Worm (Caenorhabditis elegans) whole organism, young adult: ENCODE measurements around the gene str-19.

Experiments used
- B0035.1 ChIP-seq: sonication (generic microtip); optimal IDR thresholded peaks from 2 replicates; lab custom pipeline; 2016; ENCODE audit warnings: missing genetic modification characterization, mild to moderate bottlenecking, missing compliant biosample characterization, missing genotype, missing genetic modification reagents
- F10E7.11 ChIP-seq: sonication (generic microtip); optimal IDR thresholded peaks from 2 replicates; lab custom pipeline; 2017; ENCODE audit warnings: mild to moderate bottlenecking, missing genetic modification characterization, moderate library complexity, missing compliant biosample characterization
- F22D6.2 ChIP-seq: sonication (generic microtip); optimal IDR thresholded peaks from 2 replicates; lab custom pipeline; 2016; ENCODE audit warnings: mild to moderate bottlenecking, missing genetic modification characterization, missing compliant biosample characterization
- F23B12.7 ChIP-seq: sonication (generic microtip); optimal IDR thresholded peaks from 2 replicates; lab custom pipeline; 2017; ENCODE audit warnings: missing genetic modification characterization, mild to moderate bottlenecking, missing compliant biosample characterization, antibody characterized with exemption, moderate library complexity; ENCODE audit not compliant: insufficient read depth
- F52B5.7 ChIP-seq: sonication (generic microtip); optimal IDR thresholded peaks from 2 replicates; lab custom pipeline; 2016; ENCODE audit warnings: mild to moderate bottlenecking, missing genetic modification characterization, missing compliant biosample characterization
- F57A8.1 ChIP-seq: fragments of 200-800 bp; sonication (Bioruptor generic); optimal IDR thresholded peaks from 2 replicates; lab custom pipeline; 2018; ENCODE audit warnings: mild to moderate bottlenecking, missing genetic modification characterization, moderate library complexity, missing compliant biosample characterization
- K11D2.4 ChIP-seq: fragments of 200-800 bp; sonication (Bioruptor generic); IDR thresholded peaks from 2 replicates; pipeline ENCODE4 v1.3.6; 2022; ENCODE audit warnings: missing genetic modification reagents, missing genetic modification characterization, missing compliant biosample characterization
- T26A5.8 ChIP-seq: sonication (generic microtip); optimal IDR thresholded peaks from 2 replicates; lab custom pipeline; 2016; ENCODE audit warnings: missing genetic modification characterization, missing compliant biosample characterization
- Y56A3A.18 ChIP-seq: fragments of 200-800 bp; sonication (Bioruptor generic); IDR thresholded peaks from 2 replicates; pipeline ENCODE4 v1.3.6; 2022; ENCODE audit warnings: missing genetic modification reagents, missing genetic modification characterization, missing compliant biosample characterization
- Y79H2A.3 ChIP-seq: fragments of 200-800 bp; sonication (Bioruptor generic); conservative IDR thresholded peaks from 2 replicates; pipeline ENCODE4 v1.3.6; 2022; ENCODE audit warnings: missing genetic modification reagents, missing genetic modification characterization, missing compliant biosample characterization
- aptf-3 ChIP-seq: fragments of 200-800 bp; sonication (Bioruptor generic); IDR thresholded peaks from 2 replicates; pipeline ENCODE4 v1.3.6; 2022; ENCODE audit warnings: missing genetic modification characterization, missing compliant biosample characterization
- athp-1 ChIP-seq: sonication (generic microtip); optimal IDR thresholded peaks from 2 replicates; lab custom pipeline; 2017; ENCODE audit warnings: mild to moderate bottlenecking, missing genetic modification characterization, missing compliant biosample characterization
- attf-6 ChIP-seq: fragments of 200-800 bp; sonication (Bioruptor generic); IDR thresholded peaks from 2 replicates; pipeline ENCODE4 v1.3.6; 2022; ENCODE audit warnings: missing genetic modification reagents, missing genetic modification characterization, missing compliant biosample characterization
- ccch-3 ChIP-seq: fragments of 200-800 bp; sonication (Bioruptor generic); optimal IDR thresholded peaks from 2 replicates; lab custom pipeline; 2018; ENCODE audit warnings: mild to moderate bottlenecking, missing genetic modification characterization, missing compliant biosample characterization
- cebp-1 ChIP-seq, 2 experiments: fragments of 200-800 bp in 1 of 2; sonication (Bioruptor generic) in 1 of 2; sonication (generic microtip) in 1 of 2; IDR thresholded peaks in 1 of 2; optimal IDR thresholded peaks in 1 of 2; 2 replicates each; pipeline versions ENCODE4 v1.3.6 to Lab custom; 2017 to 2022; ENCODE audit warnings: missing compliant biosample characterization in 2 of 2, missing genetic modification characterization in 2 of 2, mild to moderate bottlenecking in 1 of 2, missing genetic modification reagents in 1 of 2, moderate library complexity in 1 of 2
- ceh-91 ChIP-seq: fragments of 200-800 bp; sonication (Bioruptor generic); IDR thresholded peaks from 2 replicates; pipeline ENCODE4 v1.3.6; 2022; ENCODE audit warnings: missing genetic modification reagents, missing genetic modification characterization, missing compliant biosample characterization
- chd-7 ChIP-seq: sonication (generic microtip); optimal IDR thresholded peaks from 2 replicates; lab custom pipeline; 2016; ENCODE audit warnings: mild to moderate bottlenecking, missing genetic modification characterization, moderate library complexity, missing compliant biosample characterization
- egl-18 ChIP-seq: fragments of 200-800 bp; sonication (Bioruptor generic); IDR thresholded peaks from 2 replicates; pipeline ENCODE4 v1.3.6; 2022; ENCODE audit warnings: missing genetic modification reagents, missing genetic modification characterization, missing compliant biosample characterization
- egl-44 ChIP-seq: fragments of 200-800 bp; sonication (Bioruptor generic); IDR thresholded peaks from 2 replicates; pipeline ENCODE4 v1.3.6; 2022; ENCODE audit warnings: missing genetic modification reagents, missing genetic modification characterization, missing compliant biosample characterization
- ekl-4 ChIP-seq: fragments of 200-800 bp; sonication (Bioruptor generic); IDR thresholded peaks from 2 replicates; pipeline ENCODE4 v1.3.6; 2022; ENCODE audit warnings: missing genetic modification reagents, missing genetic modification characterization, missing compliant biosample characterization
- hlh-12 ChIP-seq: sonication (generic microtip); optimal IDR thresholded peaks from 2 replicates; lab custom pipeline; 2016; ENCODE audit warnings: missing genetic modification characterization, missing compliant biosample characterization
- hmg-1.2 ChIP-seq: fragments of 200-800 bp; sonication (Bioruptor generic); IDR thresholded peaks from 2 replicates; pipeline ENCODE4 v1.3.6; 2022; ENCODE audit warnings: missing genetic modification reagents, missing genetic modification characterization, missing compliant biosample characterization
- hmg-20 ChIP-seq: fragments of 200-800 bp; sonication (Bioruptor generic); IDR thresholded peaks from 2 replicates; pipeline ENCODE4 v1.3.6; 2022; ENCODE audit warnings: missing genetic modification reagents, missing genetic modification characterization, missing compliant biosample characterization
- let-607 ChIP-seq, 2 experiments: fragments of 200-800 bp in 1 of 2; sonication (Bioruptor generic) in 1 of 2; sonication (generic microtip) in 1 of 2; optimal IDR thresholded peaks; 2 replicates each; lab custom pipeline; 2016 to 2018; ENCODE audit warnings: mild to moderate bottlenecking in 2 of 2, missing compliant biosample characterization in 2 of 2, missing genetic modification characterization in 2 of 2, moderate library complexity in 2 of 2, missing genotype in 1 of 2
- lin-26 ChIP-seq: fragments of 200-800 bp; sonication (Bioruptor generic); IDR thresholded peaks from 2 replicates; pipeline ENCODE4 v1.3.6; 2022; ENCODE audit warnings: missing genetic modification reagents, missing genetic modification characterization, missing compliant biosample characterization
- nfya-1 ChIP-seq: sonication (generic microtip); optimal IDR thresholded peaks from 2 replicates; lab custom pipeline; 2017; ENCODE audit warnings: antibody characterized with exemption, missing compliant biosample characterization, missing genetic modification characterization, borderline replicate concordance; ENCODE audit not compliant: insufficient read depth
- nfyb-1 ChIP-seq: fragments of 200-800 bp; sonication (Bioruptor generic); IDR thresholded peaks from 2 replicates; pipeline ENCODE4 v1.3.6; 2022; ENCODE audit warnings: missing genetic modification reagents, missing genetic modification characterization, missing compliant biosample characterization
- nhr-80 ChIP-seq: sonication (generic microtip); optimal IDR thresholded peaks from 2 replicates; lab custom pipeline; 2016; ENCODE audit warnings: missing genetic modification characterization, missing compliant biosample characterization
- rec-8 ChIP-seq, 2 experiments: sonication (generic microtip); optimal IDR thresholded peaks; 2 replicates each; lab custom pipeline; 2016; ENCODE audit warnings: mild to moderate bottlenecking in 2 of 2, missing genetic modification characterization in 2 of 2, missing genetic modification reagents in 2 of 2, missing genotype in 2 of 2, missing biosample characterization in 1 of 2, missing compliant biosample characterization in 1 of 2, moderate library complexity in 1 of 2
- snpc-1.1 ChIP-seq: sonication (generic microtip); optimal IDR thresholded peaks from 2 replicates; lab custom pipeline; 2017; ENCODE audit warnings: missing genetic modification characterization, mild to moderate bottlenecking, missing compliant biosample characterization, antibody characterized with exemption, moderate library complexity, missing genotype, missing genetic modification reagents; ENCODE audit not compliant: insufficient read depth
- snpc-3.4 ChIP-seq: sonication (generic microtip); optimal IDR thresholded peaks from 2 replicates; lab custom pipeline; 2017; ENCODE audit warnings: missing genetic modification characterization, mild to moderate bottlenecking, missing compliant biosample characterization, antibody characterized with exemption, moderate library complexity, missing genotype, missing genetic modification reagents
- tbx-9 ChIP-seq: sonication (generic microtip); optimal IDR thresholded peaks from 2 replicates; lab custom pipeline; 2016; ENCODE audit warnings: borderline replicate concordance, missing genetic modification characterization, inconsistent platforms, missing compliant biosample characterization
- zfh-2 ChIP-seq: fragments of 200-800 bp; sonication (Bioruptor generic); conservative IDR thresholded peaks from 2 replicates; pipeline ENCODE4 v1.3.6; 2022; ENCODE audit warnings: missing genetic modification reagents, missing genetic modification characterization, missing compliant biosample characterization
- ztf-6 ChIP-seq: fragments of 200-800 bp; sonication (Bioruptor generic); IDR thresholded peaks from 2 replicates; pipeline ENCODE4 v1.3.6; 2022; ENCODE audit warnings: missing genetic modification reagents, missing genetic modification characterization, missing compliant biosample characterization

Gene str-19

ce11 chrV:15704745-15705144 lies 39.5 kb downstream of the str-19 start, which contains the start of gene twk-34 (continued):
- TF ChIP-seq F57A8.1 (GFP tag; lab: Kevin White, UChicago), result no peak
- TF ChIP-seq F52B5.7 (tag; lab: Kevin White, UChicago), result no peak

ce11 chrV:15702263-15702662 lies 42.0 kb downstream of the str-19 start, which contains the start of gene nhr-53:
Gene nhr-53 (minus strand): TSS chrV:15702363.
- TF ChIP-seq hmg-20 (GFP tag; lab: Robert Waterston, UW) (no peak), K11D2.4 (GFP tag; lab: Robert Waterston, UW) (no peak), nfya-1 (tag; lab: Kevin White, UChicago) (no peak), attf-6 (GFP tag; lab: Robert Waterston, UW) (no peak), rec-8 (tag; optimal IDR thresholded peaks at IDR 0.05; lab: Kevin White, UChicago) (no peak), Y79H2A.3 (no peak), ztf-6 (GFP tag; lab: Robert Waterston, UW) (no peak), F57A8.1 (GFP tag; lab: Kevin White, UChicago) (no peak), cebp-1 (GFP tag; IDR thresholded peaks at IDR 0.05; lab: Robert Waterston, UW) (no peak), cebp-1 (tag; optimal IDR thresholded peaks at IDR 0.05; lab: Kevin White, UChicago) (no peak), F10E7.11 (tag; lab: Kevin White, UChicago) (no peak), nfyb-1 (GFP tag; lab: Robert Waterston, UW) (no peak), nhr-80 (tag; lab: Kevin White, UChicago) (no peak), F23B12.7 (tag; lab: Kevin White, UChicago) (no peak), aptf-3 (GFP tag; lab: Robert Waterston, UW) (no peak), snpc-1.1 (tag; lab: Kevin White, UChicago) (no peak), hmg-1.2 (GFP tag; lab: Robert Waterston, UW) (no peak)

- TF ChIP-seq F22D6.2 (tag; lab: Kevin White, UChicago) (no peak), egl-44 (GFP tag; lab: Robert Waterston, UW) (no peak), ceh-91 (GFP tag; lab: Robert Waterston, UW) (no peak), ekl-4 (GFP tag; lab: Robert Waterston, UW) (no peak), athp-1 (tag; lab: Kevin White, UChicago) (no peak), T26A5.8 (tag; lab: Kevin White, UChicago) (no peak), K11D2.4 (GFP tag; lab: Robert Waterston, UW) (no peak), hlh-12 (tag; lab: Kevin White, UChicago) (no peak), F52B5.7 (tag; lab: Kevin White, UChicago) (no peak), egl-18 (GFP tag; lab: Robert Waterston, UW) (no peak), ccch-3 (GFP tag; lab: Kevin White, UChicago) (no peak), snpc-3.4 (no peak), chd-7 (tag; lab: Kevin White, UChicago) (no peak), F10E7.11 (tag; lab: Kevin White, UChicago) (no peak), let-607 (tag; optimal IDR thresholded peaks at IDR 0.05; lab: Kevin White, UChicago) (no peak), lin-26 (no peak), Y56A3A.18 (GFP tag; lab: Robert Waterston, UW) (no peak), zfh-2 (GFP tag; lab: Robert Waterston, UW) (no peak), B0035.1 (no peak), tbx-9 (tag; lab: Kevin White, UChicago) (no peak)
Measured at ce11 chrV:15699799-15700198, 44.5 kb downstream of the str-19 start, which contains the start of gene nhr-199. Gene nhr-199 (minus strand): TSS chrV:15699899.
